Worm (Caenorhabditis elegans) whole organism, young adult: ENCODE results near the gene tag-234.

Source experiments
- ama-1 ChIP-seq, 3 experiments: fragments of 150-350 bp in 1 of 3; sonication (generic microtip) in 2 of 3; optimal IDR thresholded peaks; 2 replicates each; lab custom pipeline; 2014 to 2018; ENCODE audit warnings: missing biosample characterization in 2 of 3, missing genetic modification characterization in 2 of 3, missing genetic modification reagents in 2 of 3
- attf-6 ChIP-seq: fragments of 200-800 bp; sonication (Bioruptor generic); IDR thresholded peaks from 2 replicates; pipeline ENCODE4 v1.3.6; 2022; ENCODE audit warnings: missing genetic modification reagents, missing genetic modification characterization, missing compliant biosample characterization
- lsl-1 ChIP-seq: fragments of 200-800 bp; sonication (Bioruptor generic); optimal IDR thresholded peaks from 2 replicates; lab custom pipeline; 2018; ENCODE audit warnings: mild to moderate bottlenecking, missing genetic modification characterization, moderate library complexity, missing compliant biosample characterization
- sea-2 ChIP-seq: fragments of 200-800 bp; sonication (Bioruptor generic); IDR thresholded peaks from 2 replicates; pipeline ENCODE4 v1.3.6; 2022; ENCODE audit warnings: missing genetic modification characterization, missing compliant biosample characterization
- snpc-4 ChIP-seq, 5 experiments: fragments of 150-350 bp in 1 of 5; sonication (generic microtip) in 4 of 5; optimal IDR thresholded peaks; 2 replicates each; lab custom pipeline; 2014 to 2018; ENCODE audit warnings: missing genetic modification characterization in 5 of 5, missing biosample characterization in 3 of 5, antibody characterized with exemption in 2 of 5, mild to moderate bottlenecking in 2 of 5, missing compliant biosample characterization in 2 of 5, missing genotype in 2 of 5, moderate library complexity in 2 of 5, missing genetic modification reagents in 1 of 5
- unc-130 ChIP-seq: sonication (generic microtip); optimal IDR thresholded peaks from 2 replicates; lab custom pipeline; 2016; ENCODE audit warnings: missing genetic modification reagents, missing genetic modification characterization, missing compliant biosample characterization

ce11 chrII:5907482-5907881 is 43.5 kb downstream of the tag-234 start, which contains the start of gene vps-35:
- no peak for TF ChIP-seq attf-6 (GFP tag; lab: Robert Waterston, UW)
- TF ChIP-seq snpc-4 (GFP tag; optimal IDR thresholded peaks at IDR 0.05; lab: Kevin White, UChicago), result no peak
- no peak for TF ChIP-seq snpc-4 (tag; optimal IDR thresholded peaks at IDR 0.05; lab: Kevin White, UChicago)
- no peak for TF ChIP-seq lsl-1 (GFP tag; lab: Kevin White, UChicago)
- no peak for TF ChIP-seq unc-130 (GFP tag; lab: Kevin White, UChicago)
- TF ChIP-seq sea-2 (GFP tag; lab: Robert Waterston, UW), result no peak
- TF ChIP-seq ama-1 (optimal IDR thresholded peaks at IDR 0.05; lab: Kevin White, UChicago), result no peak
- no peak for TF ChIP-seq ama-1 (GFP tag; optimal IDR thresholded peaks at IDR 0.05; lab: Kevin White, UChicago)
